Fruit fly (Drosophila melanogaster) whole organism, embryonic: ENCODE results near the gene CG13896.

Experiments used
- ATbp ChIP-seq: fragments of 200-800 bp; sonication (Bioruptor generic); optimal IDR thresholded peaks from 2 replicates; lab custom pipeline; 2017; ENCODE audit warnings: missing biosample characterization, mild to moderate bottlenecking, missing genetic modification characterization, missing genetic modification reagents
- Ada2b ChIP-seq: fragments of 200-800 bp; sonication (Bioruptor generic); IDR thresholded peaks from 2 replicates; pipeline ENCODE4 v1.3.6; 2022; ENCODE audit warnings: missing biosample characterization, missing genetic modification characterization
- Antp ChIP-seq: fragments of 200-800 bp; sonication (Bioruptor generic); optimal IDR thresholded peaks from 3 replicates; lab custom pipeline; 2016; ENCODE audit warnings: missing biosample characterization, missing genetic modification characterization
- B-H1 ChIP-seq: fragments of 200-800 bp; sonication (Bioruptor generic); IDR thresholded peaks from 3 replicates; pipeline ENCODE4 v1.3.6; 2022; ENCODE audit warnings: missing biosample characterization, missing genetic modification characterization
- Bdp1 ChIP-seq: fragments of 200-800 bp; sonication (Bioruptor generic); optimal IDR thresholded peaks from 3 replicates; lab custom pipeline; 2016; ENCODE audit warnings: missing biosample characterization, missing genetic modification characterization
- CG10431 ChIP-seq: fragments of 200-800 bp; sonication (Bioruptor generic); optimal IDR thresholded peaks from 3 replicates; lab custom pipeline; 2018; ENCODE audit warnings: missing biosample characterization, mild to moderate bottlenecking, missing genetic modification characterization
- CG12155 ChIP-seq: fragments of 200-800 bp; sonication (Bioruptor generic); optimal IDR thresholded peaks from 3 replicates; lab custom pipeline; 2016; ENCODE audit warnings: missing biosample characterization, missing genetic modification characterization
- CG14050 ChIP-seq: fragments of 200-800 bp; sonication (Bioruptor generic); IDR thresholded peaks from 3 replicates; pipeline ENCODE4 v1.3.6; 2022; ENCODE audit warnings: missing biosample characterization, missing genetic modification characterization
- CG14667 ChIP-seq: fragments of 200-800 bp; sonication (Bioruptor generic); IDR thresholded peaks from 2 replicates; pipeline ENCODE4 v1.3.6; 2022; ENCODE audit warnings: missing biosample characterization, missing genetic modification characterization
- CG15479 ChIP-seq: fragments of 200-800 bp; sonication (Bioruptor generic); optimal IDR thresholded peaks from 3 replicates; lab custom pipeline; 2019; ENCODE audit warnings: missing biosample characterization, mild to moderate bottlenecking, missing genetic modification characterization, moderate library complexity
- CG17829 ChIP-seq: fragments of 200-800 bp; optimal IDR thresholded peaks from 2 replicates; lab custom pipeline; 2019; ENCODE audit warnings: missing biosample characterization, mild to moderate bottlenecking, missing genetic modification characterization, moderate library complexity
- CG1792 ChIP-seq: fragments of 200-800 bp; sonication (Bioruptor generic); optimal IDR thresholded peaks from 2 replicates; lab custom pipeline; 2016; ENCODE audit warnings: missing biosample characterization, missing genetic modification characterization
- CG18599 ChIP-seq: fragments of 200-800 bp; sonication (Bioruptor generic); optimal IDR thresholded peaks from 3 replicates; lab custom pipeline; 2017; ENCODE audit warnings: missing biosample characterization, missing genetic modification characterization, mild to moderate bottlenecking, moderate library complexity, missing genetic modification reagents
- CG18764 ChIP-seq: fragments of 200-800 bp; sonication (Bioruptor generic); optimal IDR thresholded peaks from 3 replicates; lab custom pipeline; 2016; ENCODE audit warnings: missing biosample characterization, missing genetic modification characterization
- CG2678 ChIP-seq: fragments of 200-800 bp; sonication (Bioruptor generic); optimal IDR thresholded peaks from 3 replicates; lab custom pipeline; 2019; ENCODE audit warnings: missing biosample characterization, mild to moderate bottlenecking, missing genetic modification characterization, moderate library complexity
- CG7839 ChIP-seq: fragments of 200-800 bp; sonication (Bioruptor generic); optimal IDR thresholded peaks from 3 replicates; lab custom pipeline; 2018; ENCODE audit warnings: missing biosample characterization, mild to moderate bottlenecking, missing genetic modification characterization, moderate library complexity
- CG8290 ChIP-seq, 3 experiments: fragments of 200-800 bp; sonication (Bioruptor generic); optimal IDR thresholded peaks; 2 replicates each; lab custom pipeline; 2016 to 2019; ENCODE audit warnings: missing biosample characterization in 3 of 3, missing genetic modification characterization in 3 of 3, mild to moderate bottlenecking in 2 of 3, moderate library complexity in 1 of 3
- CG8944 ChIP-seq: fragments of 200-800 bp; sonication (Bioruptor generic); optimal IDR thresholded peaks from 3 replicates; lab custom pipeline; 2016; ENCODE audit warnings: missing biosample characterization, missing genetic modification characterization
- CG9727 ChIP-seq: fragments of 200-800 bp; sonication (Bioruptor generic); optimal IDR thresholded peaks from 3 replicates; lab custom pipeline; 2017; ENCODE audit warnings: missing biosample characterization, mild to moderate bottlenecking, missing genetic modification characterization
- Fer1 ChIP-seq: fragments of 200-800 bp; sonication (Bioruptor generic); optimal IDR thresholded peaks from 2 replicates; lab custom pipeline; 2017; ENCODE audit warnings: missing biosample characterization, mild to moderate bottlenecking, missing genetic modification characterization
- Fer3 ChIP-seq: fragments of 200-800 bp; sonication (Bioruptor generic); optimal IDR thresholded peaks from 2 replicates; lab custom pipeline; 2018; ENCODE audit warnings: missing biosample characterization, mild to moderate bottlenecking, missing genetic modification characterization, moderate library complexity
- HLH54F ChIP-seq: fragments of 200-800 bp; sonication (Bioruptor generic); optimal IDR thresholded peaks from 3 replicates; lab custom pipeline; 2016; ENCODE audit warnings: missing biosample characterization, missing genetic modification characterization
- HmgD ChIP-seq: fragments of 200-800 bp; sonication (Bioruptor generic); optimal IDR thresholded peaks from 3 replicates; lab custom pipeline; 2016; ENCODE audit warnings: missing biosample characterization, missing genetic modification characterization
- Hr51 ChIP-seq, 2 experiments: fragments of 200-800 bp; sonication (Bioruptor generic); optimal IDR thresholded peaks; 2 replicates in 1 of 2; 3 replicates in 1 of 2; lab custom pipeline; 2016 to 2018; ENCODE audit warnings: missing biosample characterization in 2 of 2, missing genetic modification characterization in 2 of 2, mild to moderate bottlenecking in 1 of 2, moderate library complexity in 1 of 2
- Neu2 ChIP-seq: fragments of 200-800 bp; sonication (Bioruptor generic); optimal IDR thresholded peaks from 3 replicates; lab custom pipeline; 2016; ENCODE audit warnings: missing biosample characterization, missing genetic modification characterization, borderline replicate concordance
- Nf-YC ChIP-seq: fragments of 200-800 bp; optimal IDR thresholded peaks from 3 replicates; lab custom pipeline; 2019; ENCODE audit warnings: missing biosample characterization, mild to moderate bottlenecking, missing genetic modification characterization, moderate library complexity
- Opbp ChIP-seq: fragments of 200-800 bp; sonication (Bioruptor generic); IDR thresholded peaks from 3 replicates; pipeline ENCODE4 v1.3.6; 2022; ENCODE audit warnings: missing biosample characterization, missing genetic modification characterization; ENCODE audit not compliant: partially characterized antibody
- Rx ChIP-seq: fragments of 200-800 bp; sonication (Bioruptor generic); IDR thresholded peaks from 2 replicates; pipeline ENCODE4 v1.3.6; 2022; ENCODE audit warnings: missing biosample characterization, missing genetic modification characterization
- Scr ChIP-seq: fragments of 200-800 bp; sonication (Bioruptor generic); IDR thresholded peaks from 2 replicates; pipeline ENCODE4 v1.3.6; 2022; ENCODE audit warnings: missing biosample characterization, missing genetic modification characterization; ENCODE audit not compliant: partially characterized antibody
- Spps ChIP-seq: fragments of 200-800 bp; sonication (Bioruptor generic); optimal IDR thresholded peaks from 2 replicates; lab custom pipeline; 2018; ENCODE audit warnings: missing biosample characterization, mild to moderate bottlenecking, missing genetic modification characterization
- Ssrp ChIP-seq: fragments of 200-800 bp; sonication (Bioruptor generic); optimal IDR thresholded peaks from 2 replicates; lab custom pipeline; 2018; ENCODE audit warnings: missing biosample characterization, mild to moderate bottlenecking, missing genetic modification characterization, moderate library complexity
- az2 ChIP-seq: fragments of 200-800 bp; sonication (Bioruptor generic); optimal IDR thresholded peaks from 3 replicates; lab custom pipeline; 2016; ENCODE audit warnings: missing biosample characterization, missing genetic modification characterization
- bcd ChIP-seq: fragments of 200-800 bp; sonication (Bioruptor generic); optimal IDR thresholded peaks from 2 replicates; lab custom pipeline; 2017; ENCODE audit warnings: missing biosample characterization, mild to moderate bottlenecking, missing genetic modification characterization
- dmrt99B ChIP-seq: fragments of 200-800 bp; sonication (Bioruptor generic); optimal IDR thresholded peaks from 2 replicates; lab custom pipeline; 2018; ENCODE audit warnings: missing biosample characterization, mild to moderate bottlenecking, missing genetic modification characterization, moderate library complexity
- fd96Cb ChIP-seq: fragments of 200-800 bp; sonication (Bioruptor generic); optimal IDR thresholded peaks from 2 replicates; lab custom pipeline; 2018; ENCODE audit warnings: missing biosample characterization, mild to moderate bottlenecking, missing genetic modification characterization, moderate library complexity
- fu2 ChIP-seq: fragments of 200-800 bp; sonication (Bioruptor generic); optimal IDR thresholded peaks from 2 replicates; lab custom pipeline; 2016; ENCODE audit warnings: missing biosample characterization, missing genetic modification characterization
- kni ChIP-seq: fragments of 200-800 bp; sonication (Bioruptor generic); optimal IDR thresholded peaks from 3 replicates; lab custom pipeline; 2017; ENCODE audit warnings: mild to moderate bottlenecking, missing biosample characterization, missing genetic modification reagents, missing genetic modification characterization
- lmd ChIP-seq: fragments of 200-800 bp; sonication (Bioruptor generic); IDR thresholded peaks from 2 replicates; pipeline ENCODE4 v1.3.6; 2022; ENCODE audit warnings: missing biosample characterization, missing genetic modification characterization
- lov ChIP-seq, 2 experiments: fragments of 200-800 bp in 1 of 2; fragments of >200 bp in 1 of 2; sonication (Bioruptor generic) in 1 of 2; IDR thresholded peaks in 1 of 2; optimal IDR thresholded peaks in 1 of 2; 2 replicates in 1 of 2; 3 replicates in 1 of 2; pipeline versions ENCODE4 v1.3.6 to Lab custom; 2017 to 2022; ENCODE audit warnings: missing biosample characterization in 1 of 2, missing genetic modification characterization in 1 of 2
- onecut ChIP-seq: fragments of 200-800 bp; sonication (Bioruptor generic); IDR thresholded peaks from 2 replicates; pipeline ENCODE4 v1.3.6; 2022; ENCODE audit warnings: missing biosample characterization, missing genetic modification characterization
- peb ChIP-seq: fragments of 200-800 bp; sonication (Bioruptor generic); IDR thresholded peaks from 2 replicates; pipeline ENCODE4 v1.3.6; 2022; ENCODE audit warnings: missing biosample characterization, missing genetic modification characterization
- prd ChIP-seq, 3 experiments: fragments of >200 bp in 2 of 3; fragments of 200-800 bp in 1 of 3; sonication (Bioruptor generic) in 1 of 3; optimal IDR thresholded peaks in 2 of 3; IDR thresholded peaks in 1 of 3; 2 replicates in 2 of 3; 3 replicates in 1 of 3; pipeline versions ENCODE4 v1.3.6 to Lab custom; 2017 to 2022; ENCODE audit warnings: missing biosample characterization in 1 of 3, missing genetic modification characterization in 1 of 3
- sna ChIP-seq: fragments of 200-800 bp; sonication (Bioruptor generic); IDR thresholded peaks from 2 replicates; pipeline ENCODE4 v1.3.6; 2022; ENCODE audit warnings: missing biosample characterization, missing genetic modification characterization; ENCODE audit not compliant: partially characterized antibody
- sqz ChIP-seq: fragments of 200-800 bp; sonication (Bioruptor generic); optimal IDR thresholded peaks from 3 replicates; lab custom pipeline; 2018; ENCODE audit warnings: missing biosample characterization, mild to moderate bottlenecking, missing genetic modification characterization
- usp ChIP-seq: fragments of >200 bp; optimal IDR thresholded peaks from 2 replicates; lab custom pipeline; 2017; ENCODE audit warnings: missing biosample characterization, missing genetic modification characterization
- wdn ChIP-seq: fragments of 200-800 bp; sonication (Bioruptor generic); IDR thresholded peaks from 2 replicates; pipeline ENCODE4 v1.3.6; 2022; ENCODE audit warnings: missing biosample characterization, missing genetic modification characterization
- zen ChIP-seq: fragments of 200-800 bp; sonication (Bioruptor generic); optimal IDR thresholded peaks from 3 replicates; lab custom pipeline; 2018; ENCODE audit warnings: missing biosample characterization, mild to moderate bottlenecking, missing genetic modification characterization, moderate library complexity

CG13896 gene

DNA sequence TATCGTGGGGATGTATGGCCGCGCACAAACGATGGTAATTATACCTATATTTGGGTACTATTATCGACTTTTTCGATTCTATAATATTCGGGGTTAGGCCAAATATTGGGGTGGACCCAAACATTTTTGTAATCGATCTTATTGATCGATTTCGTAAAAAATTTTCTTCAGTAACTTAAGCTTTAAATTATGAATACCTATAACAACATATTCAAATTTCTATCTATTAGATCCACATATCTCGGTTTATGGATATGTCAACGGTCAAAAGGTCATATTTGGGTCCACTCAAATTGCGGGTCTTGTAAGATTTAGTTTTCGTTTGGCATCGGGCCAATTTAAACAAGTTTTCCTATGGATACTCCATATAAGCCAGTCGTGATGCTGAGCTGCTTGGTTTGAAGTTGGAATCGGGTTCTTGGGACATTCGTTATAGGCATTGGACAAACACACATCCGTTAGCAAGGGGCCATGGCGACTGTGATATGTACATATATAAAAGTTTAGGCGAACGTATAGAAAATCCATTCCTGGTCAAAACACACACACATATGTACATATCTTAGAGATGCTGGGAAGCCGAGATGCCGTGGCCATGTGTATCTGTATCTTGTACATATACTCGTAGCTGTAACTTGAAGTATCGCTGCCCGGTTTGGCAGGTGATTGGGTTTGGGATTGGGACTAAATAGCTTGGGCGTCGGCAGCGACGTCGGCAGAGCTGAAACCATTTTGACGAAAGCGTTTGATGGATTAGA, 11.3 kb downstream of the CG13896 start (continued):
- no peak for TF ChIP-seq Opbp (GFP tag; lab: Robert Waterston, UW)
- TF ChIP-seq B-H1 = no peak; the same call in 2 of the 3 replicates
- peak; percentile 72 for TF ChIP-seq Fer1 (GFP tag; lab: Kevin White, UChicago)
- TF ChIP-seq CG18764 = peak; percentile 52
- no peak for TF ChIP-seq usp
- TF ChIP-seq CG12155 = no peak
- no peak for TF ChIP-seq sna (GFP tag; lab: Robert Waterston, UW)
- TF ChIP-seq Spps (tag; lab: Kevin White, UChicago) = peak; percentile 31
- peak; percentile 54 for TF ChIP-seq fd96Cb
- peak; percentile 10 to 83 for TF ChIP-seq Hr51 (GFP tag; optimal IDR thresholded peaks at IDR 0.05; lab: Kevin White, UChicago)
- peak; percentile 75 for TF ChIP-seq CG18599
- no peak for TF ChIP-seq CG1792 (GFP tag; lab: Kevin White, UChicago)
- TF ChIP-seq lmd (GFP tag; lab: Robert Waterston, UW) = peak; percentile 40; the same call in 1 of the 2 replicates
- no peak for TF ChIP-seq peb
- TF ChIP-seq kni (GFP tag; lab: Kevin White, UChicago) = no peak
- peak; percentile 44; the same call in 1 of the 3 replicates for TF ChIP-seq CG14050 (GFP tag; lab: Robert Waterston, UW)
- TF ChIP-seq CG15479 (GFP tag; lab: Kevin White, UChicago) = no peak
- TF ChIP-seq CG9727 (GFP tag; lab: Kevin White, UChicago) = no peak
- no peak for TF ChIP-seq Scr (GFP tag; lab: Robert Waterston, UW)
- peak; percentile 87 for TF ChIP-seq CG8290 (GFP tag; optimal IDR thresholded peaks at IDR 0.05; lab: Kevin White, UChicago)
- no peak for TF ChIP-seq CG8290 (tag; optimal IDR thresholded peaks at IDR 0.05; lab: Kevin White, UChicago)
- no peak for TF ChIP-seq Neu2 (GFP tag; lab: Kevin White, UChicago)
- TF ChIP-seq Fer3 (tag; lab: Kevin White, UChicago) = peak; percentile 66
- peak; percentile 21 for TF ChIP-seq sqz
- peak; percentile 48 for TF ChIP-seq Nf-YC (tag; lab: Kevin White, UChicago)
- TF ChIP-seq HmgD (GFP tag; lab: Kevin White, UChicago) = no peak
- TF ChIP-seq wdn = no peak
- no peak for TF ChIP-seq CG8944 (GFP tag; lab: Kevin White, UChicago)
- peak; percentile 44 for TF ChIP-seq CG17829 (tag; lab: Kevin White, UChicago)
- peak; percentile 65 for TF ChIP-seq CG7839 (tag; lab: Kevin White, UChicago)
- TF ChIP-seq ATbp (GFP tag; lab: Kevin White, UChicago) = peak; percentile 65
- peak; percentile 84 for TF ChIP-seq CG2678 (tag; lab: Kevin White, UChicago)
- no peak for TF ChIP-seq Rx (GFP tag; lab: Robert Waterston, UW)
- TF ChIP-seq CG14667 (GFP tag; lab: Robert Waterston, UW) = peak; percentile 24; the same call in 1 of the 2 replicates
- TF ChIP-seq onecut (GFP tag; lab: Robert Waterston, UW) = peak; percentile 50
- TF ChIP-seq az2 = peak; percentile 42
- peak; percentile 67 for TF ChIP-seq dmrt99B (tag; lab: Kevin White, UChicago)
- peak; percentile 24 for TF ChIP-seq Ssrp
- no peak for TF ChIP-seq Bdp1 (GFP tag; lab: Kevin White, UChicago)
- TF ChIP-seq HLH54F (GFP tag; lab: Kevin White, UChicago) = no peak
- TF ChIP-seq Antp (GFP tag; lab: Kevin White, UChicago) = no peak
- no peak for TF ChIP-seq CG10431 (GFP tag; lab: Kevin White, UChicago)
- TF ChIP-seq Ada2b = peak; percentile 80
- TF ChIP-seq prd (optimal IDR thresholded peaks at IDR 0.05; lab: Kevin White, UChicago) = no peak
- TF ChIP-seq prd (GFP tag; IDR thresholded peaks at IDR 0.05; lab: Robert Waterston, UW) = no peak
- peak; percentile 35 for TF ChIP-seq bcd (GFP tag; lab: Kevin White, UChicago)
- no peak for TF ChIP-seq lov (optimal IDR thresholded peaks at IDR 0.05; lab: Kevin White, UChicago)
- no peak for TF ChIP-seq lov (GFP tag; IDR thresholded peaks at IDR 0.05; lab: Robert Waterston, UW)
- TF ChIP-seq zen = peak; percentile 26
- TF ChIP-seq fu2 (GFP tag; lab: Kevin White, UChicago) = no peak
